Fruit fly (Drosophila melanogaster): ENCODE measurements around the gene CG6813.

Gene CG6813

DNA sequence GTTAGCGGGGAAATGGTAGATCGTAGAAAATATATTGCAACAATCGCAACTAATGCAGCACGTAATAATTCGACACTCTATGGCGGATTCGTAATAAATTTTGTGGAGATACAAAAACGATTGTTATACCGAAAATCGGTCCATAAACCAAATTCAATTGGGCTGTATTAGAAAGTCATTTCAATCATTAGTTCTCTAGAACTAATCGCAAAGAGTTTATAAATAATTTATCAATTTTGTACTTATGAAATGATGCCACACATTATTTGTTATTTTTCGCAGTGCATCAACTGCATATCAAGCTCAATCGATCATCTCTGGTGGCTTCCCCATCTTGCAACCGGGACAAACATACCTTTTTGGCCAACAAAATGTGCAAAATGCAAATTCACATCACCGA is 14.0 kb downstream of the CG6813 start:
- TF ChIP-seq ttk (optimal IDR thresholded peaks at IDR 0.05): no peak
- TF ChIP-seq Myc (optimal IDR thresholded peaks at IDR 0.05): no peak
- no peak for TF ChIP-seq h (optimal IDR thresholded peaks at IDR 0.05)
- no peak for TF ChIP-seq Sin3A (optimal IDR thresholded peaks at IDR 0.05)

DNA sequence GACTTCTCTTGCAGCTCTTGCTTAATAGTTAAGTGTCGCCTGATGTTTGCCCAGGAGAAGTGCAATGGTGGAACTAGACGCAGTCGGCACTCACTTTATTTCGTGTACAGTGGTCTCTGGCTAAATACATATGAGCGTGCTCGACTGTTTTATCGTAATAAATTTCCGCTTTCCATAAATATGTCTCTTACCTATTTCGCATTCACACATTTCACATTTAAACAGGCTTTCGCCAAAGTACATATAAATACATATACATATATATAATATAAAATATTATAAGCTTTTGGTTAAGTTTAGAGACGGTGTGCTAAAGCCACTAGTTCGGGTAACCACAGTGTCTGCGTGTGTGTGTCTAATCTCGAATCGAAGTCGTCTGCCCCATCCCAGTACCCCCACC is 19.8 kb downstream of the CG6813 start:
- no peak for TF ChIP-seq h (optimal IDR thresholded peaks at IDR 0.05)
- TF ChIP-seq Myc (optimal IDR thresholded peaks at IDR 0.05): no peak
- TF ChIP-seq ttk (optimal IDR thresholded peaks at IDR 0.05): no peak
- no peak for TF ChIP-seq insv (optimal IDR thresholded peaks at IDR 0.05)
- no peak for TF ChIP-seq psq (optimal IDR thresholded peaks at IDR 0.05)
- TF ChIP-seq Sin3A (optimal IDR thresholded peaks at IDR 0.05): no peak

DNA sequence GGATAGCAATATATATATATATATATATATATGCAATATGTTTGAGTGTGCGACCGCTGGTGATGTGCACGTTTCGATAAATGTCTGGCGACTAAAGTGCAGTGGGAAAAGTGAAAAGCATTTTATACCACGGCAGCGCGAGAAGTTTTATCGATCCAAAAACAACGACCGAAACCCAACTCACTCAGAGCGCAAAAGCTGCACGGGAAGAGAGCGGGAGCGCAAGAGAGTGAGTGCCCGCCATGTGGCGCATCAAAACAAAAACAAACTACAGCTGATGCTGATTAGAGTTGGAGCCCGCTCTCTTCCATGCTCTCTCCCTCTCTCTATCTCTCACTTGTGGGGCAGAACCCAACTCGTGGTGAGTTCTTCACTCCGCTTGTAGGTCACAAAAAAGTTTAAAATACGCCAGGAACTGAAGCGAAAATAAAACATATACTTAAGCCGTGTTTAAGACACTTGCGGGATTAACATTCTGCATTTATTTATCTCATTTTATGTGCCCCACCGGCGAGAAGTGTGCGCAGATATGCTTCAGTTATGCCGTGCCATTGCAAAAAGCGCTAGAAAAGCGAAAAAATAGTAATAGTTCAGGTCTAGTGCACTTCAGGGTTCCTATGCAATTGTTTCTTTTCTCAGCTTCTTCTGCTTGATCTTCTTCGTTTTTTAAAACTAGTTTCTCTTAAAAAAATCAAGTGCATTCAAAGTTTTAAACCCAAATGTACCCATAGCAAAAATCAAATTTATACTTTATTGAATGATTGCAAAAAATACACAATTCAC is 21.6 kb downstream of the CG6813 start:
- TF ChIP-seq insv (optimal IDR thresholded peaks at IDR 0.05): no peak
- TF ChIP-seq Sin3A (optimal IDR thresholded peaks at IDR 0.05): no peak
- TF ChIP-seq h (optimal IDR thresholded peaks at IDR 0.05): no peak
- TF ChIP-seq psq (optimal IDR thresholded peaks at IDR 0.05): no peak
- TF ChIP-seq ttk (optimal IDR thresholded peaks at IDR 0.05): no peak
- no peak for TF ChIP-seq Myc (optimal IDR thresholded peaks at IDR 0.05)

DNA sequence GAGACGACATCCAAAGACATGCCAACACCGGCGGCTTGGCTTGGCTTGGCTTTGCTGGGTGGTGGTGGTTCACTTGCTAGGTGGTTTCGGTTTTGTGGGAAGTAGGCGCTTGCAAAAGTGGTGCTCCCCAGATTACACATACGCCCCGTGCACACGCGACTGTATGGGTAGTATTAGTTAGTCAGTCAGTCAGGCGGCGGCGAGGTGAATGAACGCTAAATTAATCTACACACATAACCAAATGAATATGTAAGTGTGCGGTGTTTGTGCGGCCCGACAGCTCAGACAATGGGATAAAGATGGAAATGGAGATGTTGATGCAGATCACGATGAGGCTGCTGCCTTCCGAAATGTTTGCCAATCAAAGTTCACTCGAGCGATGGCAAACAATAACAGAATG is 23.3 kb downstream of the CG6813 start:
- TF ChIP-seq Sin3A (optimal IDR thresholded peaks at IDR 0.05) (no peak), Myc (optimal IDR thresholded peaks at IDR 0.05) (no peak), h (optimal IDR thresholded peaks at IDR 0.05) (no peak), insv (optimal IDR thresholded peaks at IDR 0.05) (no peak), ttk (optimal IDR thresholded peaks at IDR 0.05) (no peak), psq (optimal IDR thresholded peaks at IDR 0.05) (no peak)

DNA sequence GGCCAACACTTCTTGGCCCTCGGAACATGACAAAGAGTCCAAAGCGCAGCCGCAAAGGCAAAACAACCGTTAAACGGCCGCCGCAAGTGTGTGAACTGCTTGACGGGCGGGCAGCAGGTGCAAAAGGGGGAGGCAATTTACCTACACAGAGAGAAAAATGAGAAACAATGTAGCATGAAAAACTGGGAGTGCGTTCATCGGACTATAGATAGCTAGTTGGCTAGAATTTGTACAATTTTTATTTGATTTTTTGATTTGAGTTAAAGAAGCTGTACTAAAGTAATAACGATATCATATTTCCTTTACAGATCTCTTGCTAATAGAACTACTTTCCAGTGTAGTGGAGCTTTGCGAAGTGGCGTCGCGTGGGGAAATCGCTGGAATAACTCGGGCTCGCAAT is 30.9 kb downstream of the CG6813 start:
- TF ChIP-seq ttk (optimal IDR thresholded peaks at IDR 0.05) (no peak), psq (optimal IDR thresholded peaks at IDR 0.05) (no peak), Sin3A (optimal IDR thresholded peaks at IDR 0.05) (no peak), Myc (optimal IDR thresholded peaks at IDR 0.05) (no peak), h (optimal IDR thresholded peaks at IDR 0.05) (no peak), insv (optimal IDR thresholded peaks at IDR 0.05) (no peak)

DNA sequence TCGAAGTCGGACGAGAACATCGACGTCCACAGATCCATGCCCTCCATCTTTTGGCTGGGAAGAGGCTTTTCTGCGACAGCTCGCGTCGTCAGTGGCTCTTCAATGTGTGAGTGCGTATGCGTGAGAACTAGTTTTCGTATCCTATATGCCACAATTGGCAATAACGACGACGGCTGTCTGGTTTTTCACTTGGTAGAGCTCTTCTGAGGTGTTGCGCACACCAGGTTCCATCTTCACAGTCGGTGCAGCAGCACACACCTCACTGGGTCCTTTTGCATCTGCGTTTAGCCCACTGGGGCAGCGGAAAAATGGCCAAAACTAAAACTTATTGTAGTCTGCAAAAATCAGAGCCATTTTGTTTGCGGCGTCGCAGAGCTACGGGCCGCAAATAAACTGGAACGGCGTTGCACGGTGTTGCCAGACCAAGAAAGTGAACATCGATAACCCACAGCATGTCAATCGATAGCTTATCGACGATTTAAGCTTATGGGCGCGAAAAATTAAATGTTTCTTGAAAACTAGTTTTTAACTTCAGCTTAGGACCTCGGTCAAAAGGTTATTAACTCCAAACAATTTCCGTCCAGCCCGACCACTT is 36.6 kb downstream of the CG6813 start, which contains the start of gene CG6791:
TSS of gene CG6791 (minus strand) at position 383 of the 595 bp plus-strand sequence.
- TF ChIP-seq ttk (optimal IDR thresholded peaks at IDR 0.05) (no peak), insv (optimal IDR thresholded peaks at IDR 0.05) (no peak), Sin3A (optimal IDR thresholded peaks at IDR 0.05) (no peak), h (optimal IDR thresholded peaks at IDR 0.05) (no peak)

DNA sequence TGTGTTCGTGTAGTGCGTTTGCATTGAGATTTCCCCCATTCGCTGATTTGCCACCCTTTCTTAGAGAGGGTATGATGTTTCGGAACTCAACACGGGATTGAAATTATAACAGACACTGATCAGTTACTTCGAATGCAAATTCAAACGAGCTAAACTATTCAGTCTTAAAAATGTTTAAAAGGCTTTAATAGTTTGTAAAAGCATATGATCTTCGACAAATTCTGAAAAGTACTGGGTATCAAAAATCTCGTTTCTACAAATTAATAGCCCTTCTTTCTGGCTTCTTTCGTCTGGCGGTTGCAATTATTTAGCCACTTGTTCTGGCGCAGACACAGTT is 44.2 kb downstream of the CG6813 start:
- TF ChIP-seq ttk (optimal IDR thresholded peaks at IDR 0.05): no peak
- TF ChIP-seq Myc (optimal IDR thresholded peaks at IDR 0.05): no peak
- no peak for TF ChIP-seq psq (optimal IDR thresholded peaks at IDR 0.05)
- TF ChIP-seq insv (optimal IDR thresholded peaks at IDR 0.05): no peak
- TF ChIP-seq Sin3A (optimal IDR thresholded peaks at IDR 0.05): no peak
- no peak for TF ChIP-seq h (optimal IDR thresholded peaks at IDR 0.05)

DNA sequence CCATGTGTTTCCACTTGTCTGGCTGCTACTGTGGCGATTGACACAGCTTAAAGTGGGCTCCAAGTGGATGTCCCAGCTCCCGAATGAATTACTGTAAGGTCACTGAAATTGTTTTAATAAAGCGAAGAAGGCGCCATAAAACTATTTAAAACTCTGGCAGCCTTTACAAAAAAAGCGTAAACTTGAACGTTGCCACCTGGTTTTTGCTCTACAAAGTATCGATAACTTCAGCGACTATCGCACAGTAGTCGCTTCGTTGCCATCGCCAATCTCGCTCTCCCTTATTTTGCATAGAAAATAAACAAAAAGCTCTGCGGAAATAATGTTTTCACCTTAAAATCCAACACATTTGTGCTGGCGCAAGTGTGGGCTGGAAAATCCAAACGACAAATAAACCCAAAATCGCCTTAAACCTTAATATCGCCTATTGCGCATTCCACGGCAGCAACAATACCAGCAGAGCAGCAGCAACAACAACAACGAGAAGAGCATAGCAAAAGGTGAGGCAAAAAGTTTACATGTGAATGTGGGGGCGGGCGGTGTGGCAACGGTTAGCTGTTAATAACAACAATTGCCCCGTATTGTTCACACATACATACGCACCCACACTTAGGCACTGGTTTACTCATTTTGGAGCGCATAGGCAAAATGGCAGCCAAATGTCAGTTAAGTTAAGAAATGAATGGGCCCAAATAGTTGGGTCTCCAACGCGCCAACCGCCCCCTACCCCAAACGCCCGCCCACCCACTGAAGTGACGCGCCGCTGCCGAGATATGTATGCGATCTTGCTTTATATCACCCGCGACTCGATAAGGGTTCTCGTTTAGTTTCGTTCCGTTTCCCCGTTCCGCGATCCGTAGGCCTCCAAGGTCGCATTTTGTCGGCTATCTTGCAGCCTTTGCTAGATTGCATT is 44.8 kb downstream of the CG6813 start, which contains the start of gene wkd:
TSS of gene wkd (plus strand) at position 237 of the 913 bp plus-strand sequence.
- no peak for TF ChIP-seq psq (optimal IDR thresholded peaks at IDR 0.05)
- TF ChIP-seq ttk (optimal IDR thresholded peaks at IDR 0.05): no peak
- TF ChIP-seq insv (optimal IDR thresholded peaks at IDR 0.05): no peak
- no peak for TF ChIP-seq Myc (optimal IDR thresholded peaks at IDR 0.05)
- TF ChIP-seq h (optimal IDR thresholded peaks at IDR 0.05): no peak
- no peak for TF ChIP-seq Sin3A (optimal IDR thresholded peaks at IDR 0.05)

DNA sequence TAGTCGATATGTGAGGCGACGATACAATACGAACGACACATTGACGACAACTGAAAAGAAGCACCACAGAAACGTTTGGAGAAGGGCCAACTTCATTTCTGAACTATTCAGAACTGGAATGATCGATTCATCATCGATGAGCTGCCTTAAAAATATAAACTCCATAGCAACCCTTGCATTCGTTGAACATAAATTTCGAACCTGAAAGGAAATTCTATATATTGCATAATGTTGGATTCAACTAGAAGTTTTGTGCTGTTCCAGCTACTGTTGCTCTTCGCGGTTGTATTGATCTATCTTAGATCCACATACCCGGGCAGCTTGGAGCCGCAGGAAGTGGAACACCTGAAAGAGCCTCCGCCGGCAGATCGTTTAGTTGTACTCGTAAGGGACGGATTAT is 47.8 kb downstream of the CG6813 start, which contains the start of the genes CG6790 and CG5342:
TSS of gene CG6790 (minus strand) at position 101 of the 400 bp plus-strand sequence.
TSS of gene CG5342 (plus strand) at position 182 of the 400 bp plus-strand sequence.
- no peak for TF ChIP-seq h (optimal IDR thresholded peaks at IDR 0.05)
- no peak for TF ChIP-seq Sin3A (optimal IDR thresholded peaks at IDR 0.05)
- TF ChIP-seq psq (optimal IDR thresholded peaks at IDR 0.05): no peak
- TF ChIP-seq Myc (optimal IDR thresholded peaks at IDR 0.05): no peak
- TF ChIP-seq insv (optimal IDR thresholded peaks at IDR 0.05): no peak
- TF ChIP-seq ttk (optimal IDR thresholded peaks at IDR 0.05): no peak
